Fruit fly (Drosophila melanogaster) whole organism, embryonic: ENCODE measurements around the gene Cyp12a5.

ENCODE experiments used
- CG10959 ChIP-seq: fragments of 200-800 bp; sonication (Bioruptor generic); IDR thresholded peaks from 2 replicates; pipeline ENCODE4 v1.3.6; 2022; ENCODE audit warnings: missing biosample characterization, missing genetic modification characterization
- CG11696 ChIP-seq: fragments of 200-800 bp; sonication (Bioruptor generic); IDR thresholded peaks from 2 replicates; pipeline ENCODE4 v1.3.6; 2022; ENCODE audit warnings: missing biosample characterization, missing genetic modification characterization
- CG12071 ChIP-seq: fragments of 200-800 bp; sonication (Bioruptor generic); optimal IDR thresholded peaks from 3 replicates; lab custom pipeline; 2018; ENCODE audit warnings: missing biosample characterization, mild to moderate bottlenecking, missing genetic modification characterization
- CG12659 ChIP-seq: fragments of 200-800 bp; sonication (Bioruptor generic); optimal IDR thresholded peaks from 3 replicates; lab custom pipeline; 2017; ENCODE audit warnings: mild to moderate bottlenecking, missing biosample characterization, missing genetic modification reagents, missing genetic modification characterization
- CG13287 ChIP-seq: fragments of 200-800 bp; sonication (Bioruptor generic); IDR thresholded peaks from 2 replicates; pipeline ENCODE4 v1.3.6; 2022; ENCODE audit warnings: missing biosample characterization, missing genetic modification characterization; ENCODE audit not compliant: partially characterized antibody
- CG15073 ChIP-seq: fragments of 200-800 bp; sonication (Bioruptor generic); optimal IDR thresholded peaks from 2 replicates; lab custom pipeline; 2016; ENCODE audit warnings: missing biosample characterization, missing genetic modification characterization
- CG1792 ChIP-seq: fragments of 200-800 bp; sonication (Bioruptor generic); optimal IDR thresholded peaks from 2 replicates; lab custom pipeline; 2016; ENCODE audit warnings: missing biosample characterization, missing genetic modification characterization
- CG30431 ChIP-seq: fragments of 200-800 bp; sonication (Bioruptor generic); optimal IDR thresholded peaks from 2 replicates; lab custom pipeline; 2017; ENCODE audit warnings: missing biosample characterization, missing genetic modification characterization
- CG32767 ChIP-seq: fragments of 200-800 bp; sonication (Bioruptor generic); IDR thresholded peaks from 2 replicates; pipeline ENCODE4 v1.3.6; 2022; ENCODE audit warnings: missing biosample characterization, missing genetic modification characterization
- CG34224 ChIP-seq: fragments of 200-800 bp; sonication (Bioruptor generic); IDR thresholded peaks from 3 replicates; pipeline ENCODE4 v1.3.6; 2022; ENCODE audit warnings: missing biosample characterization, missing genetic modification characterization; ENCODE audit not compliant: partially characterized antibody
- CG7786 ChIP-seq: fragments of 200-800 bp; sonication (Bioruptor generic); optimal IDR thresholded peaks from 2 replicates; lab custom pipeline; 2016; ENCODE audit warnings: missing biosample characterization, missing genetic modification characterization
- CG7839 ChIP-seq: fragments of 200-800 bp; sonication (Bioruptor generic); optimal IDR thresholded peaks from 3 replicates; lab custom pipeline; 2018; ENCODE audit warnings: missing biosample characterization, mild to moderate bottlenecking, missing genetic modification characterization, moderate library complexity
- CG9609 ChIP-seq: fragments of 200-800 bp; sonication (Bioruptor generic); optimal IDR thresholded peaks from 3 replicates; lab custom pipeline; 2016; ENCODE audit warnings: missing biosample characterization, missing genetic modification characterization
- CG9876 ChIP-seq: fragments of 200-800 bp; sonication (Bioruptor generic); optimal IDR thresholded peaks from 2 replicates; lab custom pipeline; 2016; ENCODE audit warnings: missing biosample characterization, missing genetic modification characterization
- CHES-1-like ChIP-seq: fragments of 200-800 bp; sonication (Bioruptor generic); optimal IDR thresholded peaks from 2 replicates; lab custom pipeline; 2016; ENCODE audit warnings: missing biosample characterization, missing genetic modification characterization
- CkIIα-i1 ChIP-seq: fragments of 200-800 bp; sonication (Bioruptor generic); IDR thresholded peaks from 2 replicates; pipeline ENCODE4 v1.3.6; 2022; ENCODE audit warnings: missing biosample characterization, missing genetic modification characterization
- Dll ChIP-seq: fragments of 200-800 bp; sonication (Bioruptor generic); IDR thresholded peaks from 4 replicates; pipeline ENCODE4 v1.3.6; 2022; ENCODE audit warnings: missing biosample characterization, missing genetic modification characterization; ENCODE audit not compliant: partially characterized antibody
- Elba2 ChIP-seq: fragments of 200-800 bp; sonication (Bioruptor generic); optimal IDR thresholded peaks from 3 replicates; lab custom pipeline; 2016; ENCODE audit warnings: missing biosample characterization, missing genetic modification characterization
- HLH54F ChIP-seq: fragments of 200-800 bp; sonication (Bioruptor generic); optimal IDR thresholded peaks from 3 replicates; lab custom pipeline; 2016; ENCODE audit warnings: missing biosample characterization, missing genetic modification characterization
- HLHmδ ChIP-seq: fragments of 200-800 bp; sonication (Bioruptor generic); optimal IDR thresholded peaks from 2 replicates; lab custom pipeline; 2018; ENCODE audit warnings: missing biosample characterization, mild to moderate bottlenecking, missing genetic modification characterization, moderate library complexity
- Hey ChIP-seq: fragments of 200-800 bp; sonication (Bioruptor generic); optimal IDR thresholded peaks from 3 replicates; lab custom pipeline; 2018; ENCODE audit warnings: missing biosample characterization, mild to moderate bottlenecking, missing genetic modification characterization
- Jarid2 ChIP-seq: fragments of 200-800 bp; sonication (Bioruptor generic); optimal IDR thresholded peaks from 3 replicates; lab custom pipeline; 2017; ENCODE audit warnings: mild to moderate bottlenecking, missing biosample characterization, missing genetic modification reagents, missing genetic modification characterization
- Nf-YC ChIP-seq: fragments of 200-800 bp; optimal IDR thresholded peaks from 3 replicates; lab custom pipeline; 2019; ENCODE audit warnings: missing biosample characterization, mild to moderate bottlenecking, missing genetic modification characterization, moderate library complexity
- Spps ChIP-seq: fragments of 200-800 bp; sonication (Bioruptor generic); optimal IDR thresholded peaks from 2 replicates; lab custom pipeline; 2018; ENCODE audit warnings: missing biosample characterization, mild to moderate bottlenecking, missing genetic modification characterization
- Sry-β ChIP-seq: fragments of 200-800 bp; sonication (Bioruptor generic); optimal IDR thresholded peaks from 2 replicates; lab custom pipeline; 2018; ENCODE audit warnings: missing biosample characterization, mild to moderate bottlenecking, missing genetic modification characterization, moderate library complexity
- Trl ChIP-seq, 3 experiments: fragments of >200 bp in 2 of 3; fragments of 200-800 bp in 1 of 3; sonication (Bioruptor generic) in 1 of 3; optimal IDR thresholded peaks; 2 replicates in 1 of 3; 3 replicates in 2 of 3; lab custom pipeline; 2016 to 2017; ENCODE audit warnings: missing biosample characterization in 1 of 3, missing genetic modification characterization in 1 of 3
- Xrp1 ChIP-seq: fragments of 200-800 bp; sonication (Bioruptor generic); IDR thresholded peaks from 2 replicates; pipeline ENCODE4 v1.3.6; 2022; ENCODE audit warnings: missing biosample characterization, missing genetic modification characterization
- YL-1 ChIP-seq: fragments of 200-800 bp; sonication (Bioruptor generic); optimal IDR thresholded peaks from 3 replicates; lab custom pipeline; 2017; ENCODE audit warnings: missing biosample characterization, mild to moderate bottlenecking, missing genetic modification characterization
- az2 ChIP-seq: fragments of 200-800 bp; sonication (Bioruptor generic); optimal IDR thresholded peaks from 3 replicates; lab custom pipeline; 2016; ENCODE audit warnings: missing biosample characterization, missing genetic modification characterization
- bab2 ChIP-seq: fragments of 200-800 bp; sonication (Bioruptor generic); optimal IDR thresholded peaks from 2 replicates; lab custom pipeline; 2016; ENCODE audit warnings: missing biosample characterization, missing genetic modification characterization
- chinmo ChIP-seq: fragments of 200-800 bp; sonication (Bioruptor generic); IDR thresholded peaks from 4 replicates; pipeline ENCODE4 v1.3.6; 2022; ENCODE audit warnings: missing biosample characterization, missing genetic modification characterization; ENCODE audit not compliant: partially characterized antibody
- ci ChIP-seq: fragments of 200-800 bp; sonication (Bioruptor generic); IDR thresholded peaks from 3 replicates; pipeline ENCODE4 v1.3.6; 2022; ENCODE audit warnings: missing biosample characterization, missing genetic modification characterization
- corto ChIP-seq: fragments of 200-800 bp; sonication (Bioruptor generic); optimal IDR thresholded peaks from 2 replicates; lab custom pipeline; 2016; ENCODE audit warnings: missing biosample characterization, mild to moderate bottlenecking, missing genetic modification characterization, moderate library complexity
- dm ChIP-seq: fragments of 200-800 bp; sonication (Bioruptor generic); optimal IDR thresholded peaks from 3 replicates; lab custom pipeline; 2016; ENCODE audit warnings: missing biosample characterization, missing genetic modification characterization
- dpn ChIP-seq, 2 experiments: fragments of 200-800 bp; sonication (Bioruptor generic); optimal IDR thresholded peaks; 3 replicates each; lab custom pipeline; 2016; ENCODE audit warnings: missing biosample characterization in 2 of 2, missing genetic modification characterization in 2 of 2
- hb ChIP-seq: fragments of 200-800 bp; sonication (Bioruptor generic); IDR thresholded peaks from 3 replicates; pipeline ENCODE4 v1.3.6; 2022; ENCODE audit warnings: missing biosample characterization, missing genetic modification characterization; ENCODE audit not compliant: partially characterized antibody
- klu ChIP-seq: fragments of 200-800 bp; sonication (Bioruptor generic); IDR thresholded peaks from 2 replicates; pipeline ENCODE4 v1.3.6; 2022; ENCODE audit warnings: missing biosample characterization, missing genetic modification characterization
- lov ChIP-seq, 2 experiments: fragments of 200-800 bp in 1 of 2; fragments of >200 bp in 1 of 2; sonication (Bioruptor generic) in 1 of 2; IDR thresholded peaks in 1 of 2; optimal IDR thresholded peaks in 1 of 2; 2 replicates in 1 of 2; 3 replicates in 1 of 2; pipeline versions ENCODE4 v1.3.6 to Lab custom; 2017 to 2022; ENCODE audit warnings: missing biosample characterization in 1 of 2, missing genetic modification characterization in 1 of 2
- nmo ChIP-seq: fragments of 200-800 bp; sonication (Bioruptor generic); optimal IDR thresholded peaks from 2 replicates; lab custom pipeline; 2018; ENCODE audit warnings: missing biosample characterization, mild to moderate bottlenecking, missing genetic modification characterization, moderate library complexity
- p53 ChIP-seq: fragments of 200-800 bp; sonication (Bioruptor generic); optimal IDR thresholded peaks from 2 replicates; lab custom pipeline; 2016; ENCODE audit warnings: missing biosample characterization, missing genetic modification characterization
- pb ChIP-seq: fragments of 200-800 bp; sonication (Bioruptor generic); optimal IDR thresholded peaks from 3 replicates; lab custom pipeline; 2016; ENCODE audit warnings: missing biosample characterization, missing genetic modification characterization
- peb ChIP-seq: fragments of 200-800 bp; sonication (Bioruptor generic); IDR thresholded peaks from 2 replicates; pipeline ENCODE4 v1.3.6; 2022; ENCODE audit warnings: missing biosample characterization, missing genetic modification characterization
- pita ChIP-seq: fragments of 200-800 bp; sonication (Bioruptor generic); optimal IDR thresholded peaks from 2 replicates; lab custom pipeline; 2017; ENCODE audit warnings: missing biosample characterization, mild to moderate bottlenecking, missing genetic modification characterization
- salm ChIP-seq: fragments of 200-800 bp; sonication (Bioruptor generic); optimal IDR thresholded peaks from 2 replicates; lab custom pipeline; 2018; ENCODE audit warnings: missing biosample characterization, mild to moderate bottlenecking, missing genetic modification characterization
- sr ChIP-seq: fragments of 200-800 bp; sonication (Bioruptor generic); IDR thresholded peaks from 3 replicates; pipeline ENCODE4 v1.3.6; 2022; ENCODE audit warnings: missing biosample characterization, missing genetic modification characterization
- ssp ChIP-seq: fragments of 200-800 bp; sonication (Bioruptor generic); IDR thresholded peaks from 2 replicates; pipeline ENCODE4 v1.3.6; 2022; ENCODE audit warnings: missing biosample characterization, missing genetic modification characterization
- tin ChIP-seq: fragments of 200-800 bp; sonication (Bioruptor generic); optimal IDR thresholded peaks from 3 replicates; lab custom pipeline; 2016; ENCODE audit warnings: missing biosample characterization, missing genetic modification characterization
- wdn ChIP-seq: fragments of 200-800 bp; sonication (Bioruptor generic); IDR thresholded peaks from 2 replicates; pipeline ENCODE4 v1.3.6; 2022; ENCODE audit warnings: missing biosample characterization, missing genetic modification characterization
- wor ChIP-seq: fragments of 200-800 bp; sonication (Bioruptor generic); IDR thresholded peaks from 2 replicates; pipeline ENCODE4 v1.3.6; 2022; ENCODE audit warnings: missing biosample characterization, missing genetic modification characterization
- zen ChIP-seq: fragments of 200-800 bp; sonication (Bioruptor generic); optimal IDR thresholded peaks from 3 replicates; lab custom pipeline; 2018; ENCODE audit warnings: missing biosample characterization, mild to moderate bottlenecking, missing genetic modification characterization, moderate library complexity
- zf30C ChIP-seq: fragments of 200-800 bp; sonication (Bioruptor generic); optimal IDR thresholded peaks from 3 replicates; lab custom pipeline; 2018; ENCODE audit warnings: missing biosample characterization, mild to moderate bottlenecking, missing genetic modification characterization

The Cyp12a5 gene

DNA sequence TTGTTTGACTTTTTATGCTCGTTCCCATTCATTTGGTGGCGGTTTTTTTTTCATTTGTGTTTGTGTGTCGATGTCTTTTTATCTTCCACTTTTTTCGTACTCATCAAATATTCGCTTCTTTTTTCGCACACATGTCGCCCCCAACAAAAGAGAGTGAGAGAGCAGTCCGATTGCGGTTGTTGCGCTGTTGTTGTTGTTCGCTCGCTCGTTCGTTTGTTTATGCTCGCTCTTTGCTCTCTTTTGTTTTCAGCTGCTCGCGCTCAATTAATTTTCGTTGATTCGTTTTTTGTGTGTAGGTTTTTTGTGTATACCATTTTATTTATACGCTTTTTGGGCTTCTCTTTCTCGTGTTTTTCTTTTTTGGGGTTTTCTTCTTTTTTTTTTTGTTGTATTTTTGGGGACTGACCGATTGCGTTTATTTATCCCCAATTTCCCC is 33.2 kb downstream of the Cyp12a5 start (continued):
- no peak for TF ChIP-seq salm
- no peak for TF ChIP-seq CG9876 (GFP tag; lab: Kevin White, UChicago)
- no peak for TF ChIP-seq wdn (GFP tag; lab: Robert Waterston, UW)
- TF ChIP-seq CkIIα-i1, result no peak
- no peak for TF ChIP-seq YL-1
- no peak for TF ChIP-seq CG11696 (GFP tag; lab: Robert Waterston, UW)
- TF ChIP-seq nmo (GFP tag; lab: Kevin White, UChicago), result no peak
- no peak for TF ChIP-seq bab2 (GFP tag; lab: Kevin White, UChicago)
- no peak for TF ChIP-seq Xrp1 (GFP tag; lab: Robert Waterston, UW)
- no peak for TF ChIP-seq CG30431 (GFP tag; lab: Kevin White, UChicago)
- TF ChIP-seq pb (GFP tag; lab: Kevin White, UChicago), result no peak
- TF ChIP-seq Spps (tag; lab: Kevin White, UChicago), result no peak
- no peak for TF ChIP-seq dpn (GFP tag; optimal IDR thresholded peaks at IDR 0.05; lab: Kevin White, UChicago)
- no peak for TF ChIP-seq CG12659
- TF ChIP-seq CG7786 (GFP tag; lab: Kevin White, UChicago), result no peak
- no peak for TF ChIP-seq az2 (GFP tag; lab: Kevin White, UChicago)
- no peak for TF ChIP-seq Jarid2 (GFP tag; lab: Kevin White, UChicago)
- TF ChIP-seq Hey (tag; lab: Kevin White, UChicago), result no peak
- peak; percentile 40 for TF ChIP-seq CG13287 (GFP tag; lab: Robert Waterston, UW)
- no peak for TF ChIP-seq CHES-1-like (GFP tag; lab: Kevin White, UChicago)
- no peak for TF ChIP-seq klu (GFP tag; lab: Robert Waterston, UW)
- no peak for TF ChIP-seq wor (GFP tag; lab: Robert Waterston, UW)
- no peak for TF ChIP-seq Sry-β
- TF ChIP-seq hb, result no peak
- no peak for TF ChIP-seq ci (GFP tag; lab: Robert Waterston, UW)
- TF ChIP-seq CG9609 (GFP tag; lab: Kevin White, UChicago), result no peak
- peak; percentile 96 for TF ChIP-seq CG32767
- no peak for TF ChIP-seq CG12071 (GFP tag; lab: Kevin White, UChicago)
- no peak for TF ChIP-seq CG7839 (tag; lab: Kevin White, UChicago)
- no peak for TF ChIP-seq zen
- no peak for TF ChIP-seq CG15073 (GFP tag; lab: Kevin White, UChicago)
- peak; percentile 42; the same call in 2 of the 3 replicates for TF ChIP-seq CG34224
- no peak for TF ChIP-seq HLH54F (GFP tag; lab: Kevin White, UChicago)
- TF ChIP-seq Trl (optimal IDR thresholded peaks at IDR 0.05; lab: Kevin White, UChicago), result peak; percentile 96 to 100
- TF ChIP-seq Trl (GFP tag; optimal IDR thresholded peaks at IDR 0.05; lab: Kevin White, UChicago), result peak; percentile 24
- TF ChIP-seq corto, result peak; percentile 53
- no peak for TF ChIP-seq dm (GFP tag; lab: Kevin White, UChicago)
- no peak for TF ChIP-seq HLHmδ (GFP tag; lab: Kevin White, UChicago)
- TF ChIP-seq peb (GFP tag; lab: Robert Waterston, UW), result no peak
- no peak for TF ChIP-seq p53 (GFP tag; lab: Kevin White, UChicago)
- TF ChIP-seq ssp, result no peak
- peak; percentile 82; the same call in 2 of the 4 replicates for TF ChIP-seq chinmo (GFP tag; lab: Robert Waterston, UW)
- no peak for TF ChIP-seq tin
- no peak for TF ChIP-seq CG10959 (GFP tag; lab: Robert Waterston, UW)
- TF ChIP-seq zf30C (GFP tag; lab: Kevin White, UChicago), result peak; percentile 7
- no peak for TF ChIP-seq sr (GFP tag; lab: Robert Waterston, UW)
- no peak for TF ChIP-seq Nf-YC (tag; lab: Kevin White, UChicago)
- TF ChIP-seq lov (optimal IDR thresholded peaks at IDR 0.05; lab: Kevin White, UChicago), result no peak
- no peak for TF ChIP-seq lov (GFP tag; IDR thresholded peaks at IDR 0.05; lab: Robert Waterston, UW)
- TF ChIP-seq pita, result no peak
- peak; percentile 47; the same call in 1 of the 4 replicates for TF ChIP-seq Dll (GFP tag; lab: Robert Waterston, UW)
- no peak for TF ChIP-seq CG1792 (GFP tag; lab: Kevin White, UChicago)
- no peak for TF ChIP-seq Elba2 (GFP tag; lab: Kevin White, UChicago)
